Fruit fly (Drosophila melanogaster) whole organism, prepupa: ENCODE results near the gene CG11726.

Experiments used
- Blimp-1 ChIP-seq: fragments of 200-800 bp; sonication (Bioruptor generic); optimal IDR thresholded peaks from 3 replicates; lab custom pipeline; 2017; ENCODE audit warnings: missing biosample characterization, missing genetic modification characterization, mild to moderate bottlenecking, moderate library complexity, missing genetic modification reagents
- CG10631 ChIP-seq: fragments of 200-800 bp; sonication (Bioruptor generic); optimal IDR thresholded peaks from 2 replicates; lab custom pipeline; 2016; ENCODE audit warnings: missing biosample characterization, missing genetic modification characterization
- CG10669 ChIP-seq: fragments of 200-800 bp; sonication (Bioruptor generic); optimal IDR thresholded peaks from 3 replicates; lab custom pipeline; 2018; ENCODE audit warnings: missing biosample characterization, mild to moderate bottlenecking, missing genetic modification characterization, moderate library complexity
- CG11294 ChIP-seq: fragments of 200-800 bp; sonication (Bioruptor generic); IDR thresholded peaks from 2 replicates; pipeline ENCODE4 v1.3.6; 2022; ENCODE audit warnings: missing biosample characterization, missing genetic modification characterization
- CG11762 ChIP-seq: fragments of 200-800 bp; sonication (Bioruptor generic); optimal IDR thresholded peaks from 3 replicates; lab custom pipeline; 2016; ENCODE audit warnings: missing biosample characterization, missing genetic modification characterization; ENCODE audit not compliant: insufficient read depth
- CG15336 ChIP-seq: fragments of 200-800 bp; sonication (Bioruptor generic); IDR thresholded peaks from 2 replicates; pipeline ENCODE4 v1.3.6; 2022; ENCODE audit warnings: missing biosample characterization, missing genetic modification characterization
- CG1621 ChIP-seq: fragments of 200-800 bp; sonication (Bioruptor generic); optimal IDR thresholded peaks from 3 replicates; lab custom pipeline; 2018; ENCODE audit warnings: missing biosample characterization, mild to moderate bottlenecking, missing genetic modification characterization
- CG16779 ChIP-seq: fragments of 200-800 bp; sonication (Bioruptor generic); optimal IDR thresholded peaks from 3 replicates; lab custom pipeline; 2017; ENCODE audit warnings: missing biosample characterization, mild to moderate bottlenecking, missing genetic modification characterization
- CG3032 ChIP-seq: fragments of 200-800 bp; optimal IDR thresholded peaks from 2 replicates; lab custom pipeline; 2019; ENCODE audit warnings: missing biosample characterization, mild to moderate bottlenecking, missing genetic modification characterization, moderate library complexity
- CG31627 ChIP-seq: fragments of 200-800 bp; sonication (Bioruptor generic); optimal IDR thresholded peaks from 3 replicates; lab custom pipeline; 2016; ENCODE audit warnings: missing biosample characterization, missing genetic modification characterization
- CG32006 ChIP-seq: fragments of 200-800 bp; sonication (Bioruptor generic); optimal IDR thresholded peaks from 3 replicates; lab custom pipeline; 2017; ENCODE audit warnings: missing biosample characterization, mild to moderate bottlenecking, missing genetic modification characterization
- CG34406 ChIP-seq: fragments of 200-800 bp; sonication (Bioruptor generic); optimal IDR thresholded peaks from 3 replicates; lab custom pipeline; 2016; ENCODE audit warnings: missing biosample characterization, missing genetic modification characterization
- CG3919 ChIP-seq: fragments of 200-800 bp; sonication (Bioruptor generic); optimal IDR thresholded peaks from 3 replicates; lab custom pipeline; 2016; ENCODE audit warnings: missing biosample characterization, missing genetic modification characterization
- CG4318 ChIP-seq: fragments of 200-800 bp; sonication (Bioruptor generic); optimal IDR thresholded peaks from 3 replicates; lab custom pipeline; 2017; ENCODE audit warnings: missing biosample characterization, mild to moderate bottlenecking, missing genetic modification characterization
- CG6163 ChIP-seq: fragments of 200-800 bp; sonication (Bioruptor generic); IDR thresholded peaks from 3 replicates; pipeline ENCODE4 v1.3.6; 2022; ENCODE audit warnings: missing biosample characterization, missing genetic modification characterization
- CG6276 ChIP-seq: fragments of 200-800 bp; sonication (Bioruptor generic); optimal IDR thresholded peaks from 2 replicates; lab custom pipeline; 2017; ENCODE audit warnings: missing biosample characterization, mild to moderate bottlenecking, missing genetic modification characterization
- CG6808 ChIP-seq: fragments of 200-800 bp; sonication (Bioruptor generic); optimal IDR thresholded peaks from 3 replicates; lab custom pipeline; 2017; ENCODE audit warnings: missing biosample characterization, missing genetic modification characterization, mild to moderate bottlenecking, moderate library complexity, missing genetic modification reagents
- CG8119 ChIP-seq: fragments of 200-800 bp; sonication (Bioruptor generic); IDR thresholded peaks from 3 replicates; pipeline ENCODE4 v1.3.6; 2022; ENCODE audit warnings: missing biosample characterization, missing genetic modification characterization
- CG8632 ChIP-seq: fragments of 200-800 bp; sonication (Bioruptor generic); optimal IDR thresholded peaks from 3 replicates; lab custom pipeline; 2016; ENCODE audit warnings: missing biosample characterization, missing genetic modification characterization
- CG9139 ChIP-seq: fragments of 200-800 bp; sonication (Bioruptor generic); optimal IDR thresholded peaks from 3 replicates; lab custom pipeline; 2017; ENCODE audit warnings: missing biosample characterization, mild to moderate bottlenecking, missing genetic modification characterization
- Eip78C ChIP-seq: fragments of 200-800 bp; sonication (Bioruptor generic); peaks from one replicate; lab custom pipeline; 2016; ENCODE audit warnings: missing biosample characterization, missing genetic modification characterization
- Gug ChIP-seq: fragments of 200-800 bp; sonication (Bioruptor generic); IDR thresholded peaks from 2 replicates; pipeline ENCODE4 v1.3.6; 2022; ENCODE audit warnings: missing biosample characterization, missing genetic modification characterization
- Hr38 ChIP-seq: sonication (Bioruptor generic); optimal IDR thresholded peaks from 2 replicates; lab custom pipeline; 2016; ENCODE audit warnings: missing biosample characterization, missing genetic modification characterization
- Lpt ChIP-seq: fragments of 200-800 bp; sonication (Bioruptor generic); optimal IDR thresholded peaks from 3 replicates; lab custom pipeline; 2016; ENCODE audit warnings: missing biosample characterization, missing genetic modification characterization
- Met ChIP-seq: fragments of 200-800 bp; sonication (Bioruptor generic); optimal IDR thresholded peaks from 3 replicates; lab custom pipeline; 2016; ENCODE audit warnings: missing biosample characterization, missing genetic modification characterization
- OdsH ChIP-seq: fragments of 200-800 bp; sonication (Bioruptor generic); optimal IDR thresholded peaks from 3 replicates; lab custom pipeline; 2016; ENCODE audit warnings: missing biosample characterization, missing genetic modification characterization
- Sox102F ChIP-seq: fragments of 200-800 bp; sonication (Bioruptor generic); optimal IDR thresholded peaks from 2 replicates; lab custom pipeline; 2016; ENCODE audit warnings: missing biosample characterization, mild to moderate bottlenecking, missing genetic modification characterization
- Sox14 ChIP-seq: fragments of 200-800 bp; sonication (Bioruptor generic); optimal IDR thresholded peaks from 3 replicates; lab custom pipeline; 2016; ENCODE audit warnings: missing biosample characterization, missing genetic modification characterization
- achi ChIP-seq: fragments of 200-800 bp; sonication (Bioruptor generic); optimal IDR thresholded peaks from 3 replicates; lab custom pipeline; 2016; ENCODE audit warnings: missing biosample characterization, missing genetic modification characterization
- acj6 ChIP-seq: fragments of 200-800 bp; sonication (Bioruptor generic); optimal IDR thresholded peaks from 3 replicates; lab custom pipeline; 2016; ENCODE audit warnings: missing biosample characterization, missing genetic modification characterization
- cyc ChIP-seq: fragments of 200-800 bp; sonication (Bioruptor generic); optimal IDR thresholded peaks from 3 replicates; lab custom pipeline; 2016; ENCODE audit warnings: missing biosample characterization, missing genetic modification characterization
- dac ChIP-seq: fragments of 200-800 bp; sonication (Bioruptor generic); optimal IDR thresholded peaks from 2 replicates; lab custom pipeline; 2017; ENCODE audit warnings: missing biosample characterization, mild to moderate bottlenecking, missing genetic modification characterization
- dsx ChIP-seq: fragments of 200-800 bp; optimal IDR thresholded peaks from 3 replicates; lab custom pipeline; 2019; ENCODE audit warnings: missing biosample characterization, mild to moderate bottlenecking, missing genetic modification characterization, moderate library complexity; ENCODE audit not compliant: poor library complexity, severe bottlenecking
- eg ChIP-seq: fragments of 200-800 bp; sonication (Bioruptor generic); IDR thresholded peaks from 3 replicates; pipeline ENCODE4 v1.3.6; 2022; ENCODE audit warnings: missing biosample characterization, missing genetic modification characterization
- esn ChIP-seq: fragments of 200-800 bp; sonication (Bioruptor generic); optimal IDR thresholded peaks from 2 replicates; lab custom pipeline; 2016; ENCODE audit warnings: missing biosample characterization, mild to moderate bottlenecking, missing genetic modification characterization, moderate library complexity
- fd85E ChIP-seq: fragments of 200-800 bp; sonication (Bioruptor generic); optimal IDR thresholded peaks from 3 replicates; lab custom pipeline; 2016; ENCODE audit warnings: missing biosample characterization, missing genetic modification characterization
- fkh ChIP-seq: fragments of 200-800 bp; sonication (Bioruptor generic); optimal IDR thresholded peaks from 3 replicates; lab custom pipeline; 2017; ENCODE audit warnings: missing biosample characterization, mild to moderate bottlenecking, missing genetic modification characterization, moderate library complexity
- lz ChIP-seq: fragments of 200-800 bp; sonication (Bioruptor generic); optimal IDR thresholded peaks from 3 replicates; lab custom pipeline; 2016; ENCODE audit warnings: missing biosample characterization, missing genetic modification characterization
- pdm3 ChIP-seq: fragments of 200-800 bp; sonication (Bioruptor generic); optimal IDR thresholded peaks from 3 replicates; lab custom pipeline; 2016; ENCODE audit warnings: missing biosample characterization, missing genetic modification characterization
- spab ChIP-seq: fragments of 200-800 bp; sonication (Bioruptor generic); optimal IDR thresholded peaks from 2 replicates; lab custom pipeline; 2017; ENCODE audit warnings: missing biosample characterization, mild to moderate bottlenecking, missing genetic modification characterization, missing genetic modification reagents
- ss ChIP-seq, 2 experiments: fragments of 200-800 bp; sonication (Bioruptor generic); optimal IDR thresholded peaks; 2 replicates in 1 of 2; 3 replicates in 1 of 2; lab custom pipeline; 2017 to 2018; ENCODE audit warnings: mild to moderate bottlenecking in 2 of 2, missing biosample characterization in 2 of 2, missing genetic modification characterization in 2 of 2, moderate library complexity in 1 of 2
- svp ChIP-seq: fragments of 200-800 bp; sonication (Bioruptor generic); peaks from one replicate; lab custom pipeline; 2016; ENCODE audit warnings: missing biosample characterization, missing genetic modification characterization

CG11726 gene

DNA sequence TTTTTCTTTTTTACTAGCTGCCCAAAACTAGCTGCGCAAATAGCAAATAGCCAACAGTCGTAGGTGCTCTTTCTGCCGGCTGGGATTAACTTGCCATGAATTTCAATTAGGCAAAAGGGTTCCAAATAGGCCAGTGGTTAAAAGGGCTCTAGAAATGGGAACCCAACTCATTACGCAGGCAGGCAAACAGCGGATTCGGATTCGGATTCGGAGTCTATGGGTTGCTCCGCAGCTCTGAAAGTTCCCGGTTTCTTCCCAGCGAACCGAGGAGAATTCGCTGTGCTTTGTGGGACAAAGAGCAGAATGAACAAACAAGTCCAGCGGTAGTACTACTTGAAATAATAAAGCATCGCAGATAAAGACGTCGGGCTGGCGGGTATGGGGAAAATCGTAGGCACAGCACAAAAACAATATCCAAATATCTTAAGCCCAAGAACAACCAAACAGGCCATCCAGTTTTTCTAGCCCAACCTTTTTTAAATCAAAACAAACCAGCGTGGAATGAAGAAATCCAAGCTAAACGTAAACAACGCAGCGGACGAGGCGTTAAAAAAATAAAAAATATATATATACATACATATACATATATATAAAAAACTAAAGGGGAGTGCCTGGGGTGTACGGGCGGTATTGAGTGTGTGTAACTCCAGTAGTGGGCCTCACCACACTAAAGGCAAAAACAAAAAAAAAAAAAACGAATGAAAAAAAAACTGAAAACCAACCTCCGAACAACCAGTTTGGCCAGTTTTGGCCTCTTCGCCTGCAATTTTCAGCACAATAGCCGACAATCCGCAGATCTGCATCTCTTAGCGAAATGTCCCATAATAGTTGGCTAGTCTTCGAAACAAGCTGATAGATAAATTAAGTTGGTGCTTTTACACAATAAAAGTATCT lies 47.6 kb downstream of the CG11726 start:
- peak; percentile 45 for TF ChIP-seq spab (GFP tag; lab: Kevin White, UChicago)
- peak; percentile 35 for TF ChIP-seq fkh
- peak; percentile 64 for TF ChIP-seq dsx (GFP tag; lab: Kevin White, UChicago)
- peak; percentile 38 for TF ChIP-seq CG6276
- no peak for TF ChIP-seq Blimp-1 (GFP tag; lab: Kevin White, UChicago)
- peak; percentile 50 for TF ChIP-seq CG6808 (GFP tag; lab: Kevin White, UChicago)
- TF ChIP-seq lz (GFP tag; lab: Kevin White, UChicago) = no peak
- no peak for TF ChIP-seq CG11294 (GFP tag; lab: Robert Waterston, UW)
- TF ChIP-seq Eip78C (GFP tag; lab: Kevin White, UChicago) = peak; percentile 34
- TF ChIP-seq dac (GFP tag; lab: Kevin White, UChicago) = no peak
- TF ChIP-seq CG11762 (GFP tag; lab: Kevin White, UChicago) = no peak
- TF ChIP-seq Met = no peak
- peak; percentile 78; the same call in 2 of the 3 replicates for TF ChIP-seq CG8119 (GFP tag; lab: Robert Waterston, UW)
- peak; percentile 81; the same call in 2 of the 3 replicates for TF ChIP-seq CG6163 (GFP tag; lab: Robert Waterston, UW)
- TF ChIP-seq ss (GFP tag; optimal IDR thresholded peaks at IDR 0.05; lab: Kevin White, UChicago) = peak; percentile 86 to 87
- TF ChIP-seq fd85E (GFP tag; lab: Kevin White, UChicago) = no peak
- no peak for TF ChIP-seq CG31627 (GFP tag; lab: Kevin White, UChicago)
- TF ChIP-seq esn (GFP tag; lab: Kevin White, UChicago) = no peak
- TF ChIP-seq CG1621 (tag; lab: Kevin White, UChicago) = peak; percentile 40
- TF ChIP-seq CG9139 = peak; percentile 77
- no peak for TF ChIP-seq Sox102F (GFP tag; lab: Kevin White, UChicago)
- TF ChIP-seq pdm3 (GFP tag; lab: Kevin White, UChicago) = no peak
- peak; percentile 81 for TF ChIP-seq eg
- no peak for TF ChIP-seq CG3919 (GFP tag; lab: Kevin White, UChicago)
- peak; percentile 75 for TF ChIP-seq CG15336 (GFP tag; lab: Robert Waterston, UW)
- peak; percentile 6 for TF ChIP-seq CG16779
- TF ChIP-seq cyc = no peak
- no peak for TF ChIP-seq Sox14 (GFP tag; lab: Kevin White, UChicago)
- TF ChIP-seq Lpt (GFP tag; lab: Kevin White, UChicago) = peak; percentile 51
- TF ChIP-seq CG8632 = no peak
- TF ChIP-seq CG3032 = peak; percentile 14
- TF ChIP-seq Gug (GFP tag; lab: Robert Waterston, UW) = 0 out of 2 replicates have a peak, but pooled peaks have one; percentile 11
- TF ChIP-seq CG10669 (GFP tag; lab: Kevin White, UChicago) = no peak

DNA sequence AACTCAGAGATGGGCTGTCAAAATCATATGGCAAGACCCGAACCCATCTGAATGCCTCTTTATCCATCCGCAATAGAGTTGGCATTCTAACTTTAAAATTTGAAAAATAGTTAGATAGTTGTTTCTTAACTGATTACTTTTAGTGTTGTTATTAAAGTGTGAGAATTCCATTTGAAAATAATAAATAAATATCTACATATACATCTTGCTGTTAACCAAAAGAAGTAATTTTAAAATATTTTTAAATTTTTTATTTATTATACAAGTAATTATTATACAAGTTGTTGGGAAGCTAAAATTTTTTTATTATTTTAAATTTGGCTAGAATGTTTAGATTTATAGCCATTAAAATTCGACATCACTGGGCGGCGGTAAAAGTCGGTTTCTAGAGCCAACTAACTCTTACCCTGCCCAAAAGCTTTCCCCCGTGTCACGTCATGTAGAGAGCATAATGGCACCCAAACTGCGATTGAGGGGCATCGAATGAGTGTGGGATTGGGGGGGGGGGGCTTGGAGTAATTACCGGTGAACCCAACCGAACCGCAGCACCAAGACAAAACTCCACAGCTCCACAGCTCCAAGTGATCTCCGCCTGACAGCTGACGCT lies 49.1 kb downstream of the CG11726 start:
- TF ChIP-seq esn (GFP tag; lab: Kevin White, UChicago) (peak; percentile 26), CG10631 (GFP tag; lab: Kevin White, UChicago) (peak; percentile 35), CG34406 (GFP tag; lab: Kevin White, UChicago) (peak; percentile 11), CG32006 (peak; percentile 58), svp (GFP tag; lab: Kevin White, UChicago) (peak; percentile 16), CG4318 (GFP tag; lab: Kevin White, UChicago) (peak; percentile 27), CG8632 (peak; percentile 5), Hr38 (GFP tag; lab: Kevin White, UChicago) (no peak), Eip78C (GFP tag; lab: Kevin White, UChicago) (peak; percentile 53), ss (GFP tag; optimal IDR thresholded peaks at IDR 0.05; lab: Kevin White, UChicago) (no peak), CG11762 (GFP tag; lab: Kevin White, UChicago) (no peak), CG6808 (GFP tag; lab: Kevin White, UChicago) (no peak), CG8119 (GFP tag; lab: Robert Waterston, UW) (peak; percentile 61; the same call in 2 of the 3 replicates), CG6276 (no peak), OdsH (GFP tag; lab: Kevin White, UChicago) (peak; percentile 29), CG16779 (no peak), achi (GFP tag; lab: Kevin White, UChicago) (peak; percentile 26), acj6 (peak; percentile 24)
- TF ChIP-seq, all 60 proteins: peak for 12
